Fruit fly (Drosophila melanogaster): Measurements from ENCODE around the gene CG32485.
A peak's percentile ranks its signal among the peaks of the same experiment; 100 is the strongest.

The CG32485 gene

DNA sequence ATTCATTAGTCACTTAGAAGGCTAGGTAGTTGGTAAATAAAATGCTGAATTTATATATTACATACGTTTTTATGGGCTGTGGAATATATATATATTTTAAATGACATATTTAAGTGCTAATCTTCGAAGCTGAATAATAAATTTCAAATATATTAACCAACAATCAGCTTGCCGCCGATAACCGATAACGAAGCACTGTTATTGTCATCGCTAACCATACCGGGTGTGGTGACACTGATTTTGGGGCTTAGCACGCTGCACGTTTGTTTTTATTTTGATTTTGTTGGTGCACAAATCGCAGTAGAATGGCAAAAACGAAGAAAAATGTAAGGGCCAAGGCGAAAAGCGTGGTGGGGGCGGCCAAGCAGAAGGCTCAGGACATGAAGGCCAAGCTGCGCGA lies 4.7 kb downstream of the CG32485 start, which contains the start of gene CG16753 (continued):
- TF ChIP-seq Dll (GFP tag; IDR thresholded peaks at IDR 0.05; ENCODE audit: partially characterized antibody), result peak; percentile 63; the same call in 2 of the 4 replicates
- peak; percentile 52; the same call in 1 of the 2 replicates for TF ChIP-seq nerfin-2 (GFP tag; IDR thresholded peaks at IDR 0.05; ENCODE audit: partially characterized antibody)
- no peak for TF ChIP-seq dmrt11E (tag; optimal IDR thresholded peaks at IDR 0.05)
- TF ChIP-seq E2f2 (GFP tag; IDR thresholded peaks at IDR 0.05), result peak; percentile 97
- TF ChIP-seq CG1832 (GFP tag; optimal IDR thresholded peaks at IDR 0.05), result no peak
- peak; percentile 86 for TF ChIP-seq exex (tag; optimal IDR thresholded peaks at IDR 0.05)
- TF ChIP-seq MBD-R2 (GFP tag; IDR thresholded peaks at IDR 0.05), result peak; percentile 72
- TF ChIP-seq unc-4 (GFP tag; IDR thresholded peaks at IDR 0.05; ENCODE audit: partially characterized antibody), result 0 out of 2 replicates have a peak, but pooled peaks have one; percentile 54
- TF ChIP-seq seq (GFP tag; IDR thresholded peaks at IDR 0.05), result no peak
- TF ChIP-seq CG14710 (tag; optimal IDR thresholded peaks at IDR 0.05), result peak; percentile 100
- TF ChIP-seq Max (GFP tag; optimal IDR thresholded peaks at IDR 0.05), result peak; percentile 35
- TF ChIP-seq Scr (GFP tag; IDR thresholded peaks at IDR 0.05; ENCODE audit: partially characterized antibody), result peak; percentile 66

dm6 chr3L:3058970-3059883 lies 9.1 kb downstream of the CG32485 start:
- TF ChIP-seq ewg (GFP tag; optimal IDR thresholded peaks at IDR 0.05) (no peak), CG7271 (tag; optimal IDR thresholded peaks at IDR 0.05) (no peak), MESR4 (GFP tag; optimal IDR thresholded peaks at IDR 0.05) (no peak), CG31441 (GFP tag; IDR thresholded peaks at IDR 0.05) (peak; percentile 41; the same call in 1 of the 2 replicates), tio (GFP tag; optimal IDR thresholded peaks at IDR 0.05) (no peak), Nf-YC (tag; optimal IDR thresholded peaks at IDR 0.05) (peak; percentile 9), Spps (tag; optimal IDR thresholded peaks at IDR 0.05) (peak; percentile 22), CG8281 (tag; optimal IDR thresholded peaks at IDR 0.05) (no peak), Fer3 (tag; optimal IDR thresholded peaks at IDR 0.05) (no peak), CG9437 (GFP tag; optimal IDR thresholded peaks at IDR 0.05) (peak; percentile 21), CG7556 (GFP tag; optimal IDR thresholded peaks at IDR 0.05) (peak; percentile 49), klu (GFP tag; IDR thresholded peaks at IDR 0.05) (no peak), CG2199 (GFP tag; IDR thresholded peaks at IDR 0.05) (peak; percentile 97), chinmo (GFP tag; IDR thresholded peaks at IDR 0.05; ENCODE audit: partially characterized antibody) (no peak; the same call in 3 of the 4 replicates), CG15601 (tag; optimal IDR thresholded peaks at IDR 0.05) (peak; percentile 11), CG7372 (GFP tag; IDR thresholded peaks at IDR 0.05) (no peak), z (GFP tag; IDR thresholded peaks at IDR 0.05) (0 out of 3 replicates have a peak, but pooled peaks have one; percentile 8), CG33557 (GFP tag; optimal IDR thresholded peaks at IDR 0.05) (peak; percentile 63), kni (GFP tag; optimal IDR thresholded peaks at IDR 0.05) (peak; percentile 27), Stat92E (GFP tag; optimal IDR thresholded peaks at IDR 0.05) (peak in 1 of 3 experiments; percentile 13), CG10209 (GFP tag; optimal IDR thresholded peaks at IDR 0.05) (peak; percentile 18), CG30403 (GFP tag; optimal IDR thresholded peaks at IDR 0.05) (peak; percentile 37), CG10543 (GFP tag; optimal IDR thresholded peaks at IDR 0.05) (peak; percentile 20), CG11723 (GFP tag; optimal IDR thresholded peaks at IDR 0.05) (peak; percentile 37), CG13894 (tag; optimal IDR thresholded peaks at IDR 0.05) (no peak), dmrt11E (tag; optimal IDR thresholded peaks at IDR 0.05) (peak; percentile 59), CG18262 (tag; optimal IDR thresholded peaks at IDR 0.05) (peak; percentile 75), Hr51 (GFP tag; optimal IDR thresholded peaks at IDR 0.05) (peak in 1 of 2 experiments; percentile 28), Lpt (GFP tag; optimal IDR thresholded peaks at IDR 0.05) (no peak), CG15269 (tag; optimal IDR thresholded peaks at IDR 0.05) (peak; percentile 47), CG10979 (tag; optimal IDR thresholded peaks at IDR 0.05) (peak; percentile 63), CG9876 (GFP tag; optimal IDR thresholded peaks at IDR 0.05) (no peak), vvl (GFP tag; IDR thresholded peaks at IDR 0.05) (0 out of 2 replicates have a peak, but pooled peaks have one; percentile 9)

Measured in whole organism, embryonic.